Fruit fly (Drosophila melanogaster) whole organism, wandering third instar larva: ENCODE data around the gene CG16723.

Experiments
- CrebA ChIP-seq: fragments of 200-800 bp; sonication (Bioruptor generic); optimal IDR thresholded peaks from 2 replicates; lab custom pipeline; 2016; ENCODE audit warnings: missing biosample characterization, mild to moderate bottlenecking, missing genetic modification characterization, borderline replicate concordance
- Dfd ChIP-seq: fragments of >200 bp; optimal IDR thresholded peaks from 2 replicates; lab custom pipeline; 2017; ENCODE audit warnings: missing biosample characterization, missing genetic modification characterization
- Dif ChIP-seq: fragments of 200-275, 200-300 bp; sonication (Bioruptor generic); optimal IDR thresholded peaks from 2 replicates; lab custom pipeline; 2018; ENCODE audit warnings: missing biosample characterization, missing genetic modification characterization; ENCODE audit not compliant: partially characterized antibody
- GATAd ChIP-seq: sonication (Bioruptor generic); optimal IDR thresholded peaks from 2 replicates; lab custom pipeline; 2016; ENCODE audit warnings: missing biosample characterization, missing genetic modification characterization
- HLH106 ChIP-seq: fragments of 200-800 bp; optimal IDR thresholded peaks from 3 replicates; lab custom pipeline; 2019; ENCODE audit warnings: missing biosample characterization, mild to moderate bottlenecking, missing genetic modification characterization, moderate library complexity
- Hnf4 ChIP-seq: fragments of 200-800 bp; sonication (Bioruptor generic); optimal IDR thresholded peaks from 2 replicates; lab custom pipeline; 2016; ENCODE audit warnings: missing biosample characterization, mild to moderate bottlenecking, missing genetic modification characterization
- Hr78 ChIP-seq: fragments of >200 bp; optimal IDR thresholded peaks from 2 replicates; lab custom pipeline; 2017; ENCODE audit warnings: missing biosample characterization, missing genetic modification characterization
- Hr83 ChIP-seq: fragments of 200-300 bp; sonication (Bioruptor generic); optimal IDR thresholded peaks from 2 replicates; lab custom pipeline; 2016; ENCODE audit warnings: missing biosample characterization, mild to moderate bottlenecking, missing genetic modification characterization, moderate library complexity; ENCODE audit not compliant: poor library complexity, severe bottlenecking
- Mio ChIP-seq: sonication (Bioruptor generic); optimal IDR thresholded peaks from 2 replicates; lab custom pipeline; 2016; ENCODE audit warnings: missing biosample characterization, missing genetic modification characterization
- Myc ChIP-seq: fragments of >200 bp; optimal IDR thresholded peaks from 2 replicates; lab custom pipeline; 2017
- OdsH ChIP-seq: fragments of 200-800 bp; sonication (Bioruptor generic); optimal IDR thresholded peaks from 2 replicates; lab custom pipeline; 2016; ENCODE audit warnings: missing biosample characterization, mild to moderate bottlenecking, missing genetic modification characterization
- Rel ChIP-seq, 2 experiments: fragments of 200-800 bp; sonication (Bioruptor generic) in 1 of 2; optimal IDR thresholded peaks; 2 replicates in 1 of 2; 3 replicates in 1 of 2; lab custom pipeline; 2016 to 2019; ENCODE audit warnings: mild to moderate bottlenecking in 2 of 2, missing biosample characterization in 2 of 2, missing genetic modification characterization in 2 of 2, moderate library complexity in 1 of 2
- Sp1 ChIP-seq: fragments of 200-800 bp; sonication (Bioruptor generic); optimal IDR thresholded peaks from 3 replicates; lab custom pipeline; 2019; ENCODE audit warnings: missing biosample characterization, mild to moderate bottlenecking, missing genetic modification characterization, moderate library complexity
- Vsx2 ChIP-seq: fragments of 200-300, 225-300 bp; sonication (Bioruptor generic); optimal IDR thresholded peaks from 2 replicates; lab custom pipeline; 2018; ENCODE audit warnings: missing biosample characterization, missing genetic modification characterization; ENCODE audit not compliant: partially characterized antibody
- br ChIP-seq: fragments of 200-800 bp; sonication (Bioruptor generic); optimal IDR thresholded peaks from 2 replicates; lab custom pipeline; 2016; ENCODE audit warnings: missing biosample characterization, missing genetic modification characterization
- brk ChIP-seq: fragments of 200-800 bp; sonication (Bioruptor generic); optimal IDR thresholded peaks from 2 replicates; lab custom pipeline; 2016; ENCODE audit warnings: missing biosample characterization, mild to moderate bottlenecking, missing genetic modification characterization
- dl ChIP-seq, 2 experiments: fragments of 175-275, 200-275 bp in 1 of 2; fragments of 200-275 bp in 1 of 2; sonication (Bioruptor generic); optimal IDR thresholded peaks; lab custom pipeline; 2018; ENCODE audit warnings: mild to moderate bottlenecking in 2 of 2, missing biosample characterization in 2 of 2, missing genetic modification characterization in 2 of 2, moderate library complexity in 2 of 2; ENCODE audit not compliant: partially characterized antibody in 2 of 2, insufficient read depth in 1 of 2
- dmrt93B ChIP-seq: fragments of 200-800 bp; sonication (Bioruptor generic); optimal IDR thresholded peaks from 2 replicates; lab custom pipeline; 2018; ENCODE audit warnings: missing biosample characterization, mild to moderate bottlenecking, missing genetic modification characterization
- fru ChIP-seq: fragments of 200-800 bp; sonication (Bioruptor generic); optimal IDR thresholded peaks from 3 replicates; lab custom pipeline; 2016; ENCODE audit warnings: missing biosample characterization, mild to moderate bottlenecking, missing genetic modification characterization
- jim ChIP-seq: fragments of 175-275, 200-325 bp; sonication (Bioruptor generic); optimal IDR thresholded peaks from 2 replicates; lab custom pipeline; 2016; ENCODE audit warnings: missing biosample characterization, mild to moderate bottlenecking, missing genetic modification characterization
- lola ChIP-seq: fragments of >200 bp; optimal IDR thresholded peaks from 2 replicates; lab custom pipeline; 2017; ENCODE audit warnings: missing biosample characterization, missing genetic modification characterization
- pan ChIP-seq: fragments of >200 bp; optimal IDR thresholded peaks from 2 replicates; lab custom pipeline; 2017
- rgr ChIP-seq: fragments of 200-800 bp; sonication (Bioruptor generic); optimal IDR thresholded peaks from 3 replicates; lab custom pipeline; 2016; ENCODE audit warnings: missing biosample characterization, mild to moderate bottlenecking, missing genetic modification characterization
- sage ChIP-seq: fragments of 200-800 bp; sonication (Bioruptor generic); optimal IDR thresholded peaks from 2 replicates; lab custom pipeline; 2016; ENCODE audit warnings: missing biosample characterization, mild to moderate bottlenecking, missing genetic modification characterization
- sv ChIP-seq: fragments of 200-800 bp; sonication (Bioruptor generic); optimal IDR thresholded peaks from 3 replicates; lab custom pipeline; 2016; ENCODE audit warnings: missing biosample characterization, missing genetic modification characterization
- tai ChIP-seq: sonication (Bioruptor generic); optimal IDR thresholded peaks from 2 replicates; lab custom pipeline; 2016; ENCODE audit warnings: missing biosample characterization, missing genetic modification characterization

Gene CG16723

dm6 chr3R:23576618-23577017 is 19.5 kb downstream of the CG16723 start:
- TF ChIP-seq Vsx2 (GFP tag; lab: Kevin White, UChicago) (no peak), Mio (GFP tag; lab: Kevin White, UChicago) (no peak), lola (GFP tag; lab: Kevin White, UChicago) (no peak), Sp1 (GFP tag; lab: Kevin White, UChicago) (no peak), CrebA (GFP tag; lab: Kevin White, UChicago) (no peak), HLH106 (tag; lab: Kevin White, UChicago) (no peak), Hr78 (GFP tag; lab: Kevin White, UChicago) (no peak), dl (GFP tag; optimal IDR thresholded peaks at IDR 0.05; lab: Kevin White, UChicago; ENCODE audit: insufficient read depth in 1 of 2, partially characterized antibody in 2 of 2) (no peak)

DNA sequence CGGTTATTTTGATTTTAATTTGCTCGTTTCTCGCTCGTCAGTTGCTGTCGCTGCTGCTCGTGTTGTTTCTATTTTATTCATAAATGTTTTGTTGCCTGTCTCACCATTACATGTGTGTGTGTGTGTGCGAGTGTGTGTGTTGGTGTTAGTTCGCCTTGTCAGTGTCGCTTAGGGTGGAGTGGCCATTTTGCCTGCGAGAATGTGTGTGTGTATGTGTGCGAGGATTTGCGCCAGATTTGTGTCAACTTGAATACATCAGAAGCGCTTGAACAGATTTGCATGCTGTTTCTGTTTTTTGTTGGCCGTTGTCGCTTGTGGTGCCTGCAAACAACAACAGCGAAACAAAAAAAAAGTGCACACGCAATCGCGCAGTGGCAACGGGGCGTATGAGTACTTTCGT is 26.9 kb downstream of the CG16723 start:
- peak; percentile 75 for TF ChIP-seq Dfd
- no peak for TF ChIP-seq Dif (GFP tag; lab: Kevin White, UChicago)

dm6 chr3R:23557244-23557643 is 38.8 kb downstream of the CG16723 start, which contains the start of gene beat-IV:
Gene beat-IV (plus strand): TSS chr3R:23557412.
- no peak for TF ChIP-seq Mio (GFP tag; lab: Kevin White, UChicago)
- TF ChIP-seq Hr83 (GFP tag; lab: Kevin White, UChicago): no peak
- no peak for TF ChIP-seq OdsH (GFP tag; lab: Kevin White, UChicago)
- no peak for TF ChIP-seq Dif (GFP tag; lab: Kevin White, UChicago)
- no peak for TF ChIP-seq sv (GFP tag; lab: Kevin White, UChicago)
- no peak for TF ChIP-seq pan (lab: Kevin White, UChicago)
- TF ChIP-seq GATAd (GFP tag; lab: Kevin White, UChicago): no peak
- TF ChIP-seq br (GFP tag; lab: Kevin White, UChicago): no peak

DNA sequence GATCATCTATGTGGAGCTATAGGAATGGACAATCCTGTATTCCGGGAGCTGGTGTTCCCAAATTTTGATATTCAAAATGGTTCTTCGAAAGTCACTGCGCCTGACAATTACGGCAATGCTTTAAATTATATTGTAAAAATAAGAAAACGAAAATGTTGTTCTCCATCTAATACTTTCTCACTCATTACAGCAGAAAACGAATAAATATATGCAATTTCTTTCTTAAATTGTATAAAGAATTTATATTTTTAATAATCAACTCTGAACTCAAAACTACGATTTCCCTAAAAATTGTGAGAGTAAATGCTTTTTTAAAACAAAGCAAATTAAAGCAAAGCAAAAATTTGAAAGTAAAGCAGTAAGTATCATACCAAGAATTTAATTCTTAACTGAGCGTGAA is 39.2 kb downstream of the CG16723 start, which contains the start of gene CG10164:
TSS of gene CG10164 (minus strand) at position 101 of the 400 bp plus-strand sequence.
- TF ChIP-seq jim (no peak), rgr (GFP tag; lab: Kevin White, UChicago) (no peak), Mio (GFP tag; lab: Kevin White, UChicago) (no peak), Hr78 (GFP tag; lab: Kevin White, UChicago) (no peak), Hnf4 (GFP tag; lab: Kevin White, UChicago) (no peak), Dfd (no peak), Rel (GFP tag; optimal IDR thresholded peaks at IDR 0.05; lab: Kevin White, UChicago) (no peak), Rel (tag; optimal IDR thresholded peaks at IDR 0.05; lab: Kevin White, UChicago) (no peak), lola (GFP tag; lab: Kevin White, UChicago) (no peak), sage (GFP tag; lab: Kevin White, UChicago) (no peak), Myc (no peak), Sp1 (GFP tag; lab: Kevin White, UChicago) (no peak), tai (GFP tag; lab: Kevin White, UChicago) (no peak), dmrt93B (GFP tag; lab: Kevin White, UChicago) (no peak), CrebA (GFP tag; lab: Kevin White, UChicago) (no peak), GATAd (GFP tag; lab: Kevin White, UChicago) (no peak), brk (GFP tag; lab: Kevin White, UChicago) (no peak), fru (GFP tag; lab: Kevin White, UChicago) (no peak)
